Worm (Caenorhabditis elegans) whole organism, early embryonic: ENCODE results near the gene npl-10.

ENCODE experiments used
- B0310.2 ChIP-seq: sonication (generic microtip); optimal IDR thresholded peaks from 2 replicates; lab custom pipeline; 2016; ENCODE audit warnings: mild to moderate bottlenecking, missing genetic modification characterization, missing compliant biosample characterization
- F13C5.2 ChIP-seq: sonication (generic microtip); optimal IDR thresholded peaks from 2 replicates; lab custom pipeline; 2017; ENCODE audit warnings: mild to moderate bottlenecking, missing genetic modification characterization, inconsistent platforms, missing compliant biosample characterization
- aly-1 ChIP-seq: sonication (generic microtip); optimal IDR thresholded peaks from 2 replicates; lab custom pipeline; 2016; ENCODE audit warnings: missing genetic modification characterization, missing compliant biosample characterization
- ama-1 ChIP-seq: fragments of 150-350 bp; optimal IDR thresholded peaks from 2 replicates; lab custom pipeline; 2014
- ceh-36 ChIP-seq: sonication (generic microtip); optimal IDR thresholded peaks from 2 replicates; lab custom pipeline; 2016; ENCODE audit warnings: missing genetic modification characterization, inconsistent platforms, missing compliant biosample characterization
- flt-1 ChIP-seq: fragments of 200-800 bp; sonication (Bioruptor generic); IDR thresholded peaks from 2 replicates; pipeline ENCODE4 v1.3.6; 2022; ENCODE audit warnings: missing genetic modification characterization, missing compliant biosample characterization
- hnd-1 ChIP-seq: sonication (generic microtip); optimal IDR thresholded peaks from 2 replicates; lab custom pipeline; 2016; ENCODE audit warnings: missing genetic modification characterization, missing compliant biosample characterization
- pes-1 ChIP-seq: fragments of 200-800 bp; sonication (Bioruptor generic); IDR thresholded peaks from 2 replicates; pipeline ENCODE4 v1.3.6; 2022; ENCODE audit warnings: missing genetic modification reagents, missing genetic modification characterization, missing compliant biosample characterization
- sea-1 ChIP-seq: fragments of 200-800 bp; sonication (Bioruptor generic); conservative IDR thresholded peaks from 2 replicates; pipeline ENCODE4 v1.3.6; 2022; ENCODE audit warnings: missing genetic modification characterization, missing compliant biosample characterization
- tbx-37 ChIP-seq: fragments of 200-800 bp; sonication (Bioruptor generic); conservative IDR thresholded peaks from 2 replicates; pipeline ENCODE4 v1.3.6; 2022; ENCODE audit warnings: missing genetic modification reagents, missing genetic modification characterization, missing compliant biosample characterization

ce11 chrIII:3976291-3976690 lies 40.6 kb upstream of the npl-10 start, which contains the start of gene msi-1:
- TF ChIP-seq flt-1 (GFP tag; lab: Robert Waterston, UW) = no peak
- TF ChIP-seq aly-1 (tag; lab: Kevin White, UChicago) = no peak
- no peak for TF ChIP-seq ama-1 (lab: Kevin White, UChicago)
- no peak for TF ChIP-seq ceh-36 (tag; lab: Kevin White, UChicago)
- no peak for TF ChIP-seq tbx-37
- no peak for TF ChIP-seq hnd-1 (tag; lab: Kevin White, UChicago)
- no peak for TF ChIP-seq B0310.2 (tag; lab: Kevin White, UChicago)
- TF ChIP-seq sea-1 (GFP tag; lab: Robert Waterston, UW) = no peak
- no peak for TF ChIP-seq pes-1 (GFP tag; lab: Robert Waterston, UW)
- no peak for TF ChIP-seq F13C5.2 (tag; lab: Kevin White, UChicago)
